Worm (Caenorhabditis elegans): ENCODE results near the gene C17C3.15.

C17C3.15 gene

ce11 chrII:5599326-5600044 is 29.0 kb downstream of the C17C3.15 start, which contains the start of gene C17G10.10 (continued):
- no peak for TF ChIP-seq zip-2 (tag; optimal IDR thresholded peaks at IDR 0.05)
- 0 out of 2 replicates have a peak, but pooled peaks have one; percentile 18 for TF ChIP-seq dmd-9 (GFP tag; IDR thresholded peaks at IDR 0.05)
- TF ChIP-seq dmd-8 (GFP tag; IDR thresholded peaks at IDR 0.05) = no peak
- TF ChIP-seq set-16 (GFP tag; IDR thresholded peaks at IDR 0.05) = no peak
- TF ChIP-seq zfp-3 (GFP tag; conservative IDR thresholded peaks at IDR 0.05) = 0 out of 2 replicates have a peak, but pooled peaks have one; percentile 31
- no peak for TF ChIP-seq vab-7 (GFP tag; IDR thresholded peaks at IDR 0.05)
- TF ChIP-seq ceh-82 (tag; optimal IDR thresholded peaks at IDR 0.05) = no peak
- peak; percentile 70 for TF ChIP-seq spr-3 (GFP tag; optimal IDR thresholded peaks at IDR 0.05)
- TF ChIP-seq nhr-77 (tag; optimal IDR thresholded peaks at IDR 0.05) = peak; percentile 25
- TF ChIP-seq hlh-30 (tag; optimal IDR thresholded peaks at IDR 0.05; ENCODE audit: insufficient read depth) = peak; percentile 82
- no peak for TF ChIP-seq lir-3 (tag; optimal IDR thresholded peaks at IDR 0.05)
- TF ChIP-seq php-3 (GFP tag; IDR thresholded peaks at IDR 0.05) = no peak
- TF ChIP-seq duxl-1 (tag; optimal IDR thresholded peaks at IDR 0.05; ENCODE audit: poor library complexity) = peak; percentile 78
- TF ChIP-seq skn-1 (tag; optimal IDR thresholded peaks at IDR 0.05) = no peak
- no peak for TF ChIP-seq zfp-2 (tag; optimal IDR thresholded peaks at IDR 0.05)
- TF ChIP-seq nhr-6 (tag; optimal IDR thresholded peaks at IDR 0.05) = peak; percentile 53
- TF ChIP-seq nhr-10 (tag; optimal IDR thresholded peaks at IDR 0.05) = no peak
- TF ChIP-seq sdz-12 (GFP tag; optimal IDR thresholded peaks at IDR 0.05) = no peak
- TF ChIP-seq cey-2 (tag; optimal IDR thresholded peaks at IDR 0.05; ENCODE audit: borderline replicate concordance, insufficient read depth) = no peak
- no peak; the same call in 1 of the 2 replicates for TF ChIP-seq daf-19 (GFP tag; conservative IDR thresholded peaks at IDR 0.05)
- TF ChIP-seq F49E8.2 (tag; optimal IDR thresholded peaks at IDR 0.05; ENCODE audit: borderline replicate concordance) = peak; percentile 47
- TF ChIP-seq daf-8 (GFP tag; IDR thresholded peaks at IDR 0.05) = no peak
- 0 out of 2 replicates have a peak, but pooled peaks have one; percentile 29 for TF ChIP-seq ceh-44 (GFP tag; IDR thresholded peaks at IDR 0.05)
- no peak for TF ChIP-seq saeg-2 (GFP tag; IDR thresholded peaks at IDR 0.05)
- TF ChIP-seq arid-1 (GFP tag; conservative IDR thresholded peaks at IDR 0.05) = 0 out of 2 replicates have a peak, but pooled peaks have one; percentile 44
- TF ChIP-seq ctbp-1 (GFP tag; IDR thresholded peaks at IDR 0.05) = no peak
- peak; percentile 89 for TF ChIP-seq dve-1 (tag; optimal IDR thresholded peaks at IDR 0.05; ENCODE audit: insufficient read depth)
- peak in 1 of 2 experiments; percentile 65 for TF ChIP-seq lsy-2 (tag; optimal IDR thresholded peaks at IDR 0.05)
- no peak for TF ChIP-seq attf-4 (tag; optimal IDR thresholded peaks at IDR 0.05)
- TF ChIP-seq hmg-1.1 (GFP tag; IDR thresholded peaks at IDR 0.05) = peak; percentile 58; the same call in 1 of the 2 replicates
- TF ChIP-seq spr-1 (tag; optimal IDR thresholded peaks at IDR 0.05) = peak; percentile 76
- TF ChIP-seq lin-15B (tag; optimal IDR thresholded peaks at IDR 0.05) = no peak
- TF ChIP-seq ztf-7 (tag; optimal IDR thresholded peaks at IDR 0.05) = peak; percentile 68
- peak; percentile 33; the same call in 1 of the 2 replicates for TF ChIP-seq lin-1 (GFP tag; IDR thresholded peaks at IDR 0.05)
- TF ChIP-seq nhr-111 (GFP tag; optimal IDR thresholded peaks at IDR 0.05) = peak; percentile 59
- TF ChIP-seq fkh-10 (GFP tag; optimal IDR thresholded peaks at IDR 0.05) = no peak
- peak; percentile 24 for TF ChIP-seq F10B5.3 (tag; optimal IDR thresholded peaks at IDR 0.05)
- TF ChIP-seq Y105C5A.15 (GFP tag; IDR thresholded peaks at IDR 0.05) = no peak
- peak; percentile 39 for TF ChIP-seq unc-130 (GFP tag; optimal IDR thresholded peaks at IDR 0.05)
- peak; percentile 36 for TF ChIP-seq dpl-1 (GFP tag; optimal IDR thresholded peaks at IDR 0.05)
- TF ChIP-seq fos-1 (tag; optimal IDR thresholded peaks at IDR 0.05) = no peak
- peak; percentile 26 for TF ChIP-seq nhr-11 (tag; optimal IDR thresholded peaks at IDR 0.05)
- TF ChIP-seq nhr-102 (tag; optimal IDR thresholded peaks at IDR 0.05) = peak; percentile 68
- no peak for TF ChIP-seq mxl-2 (GFP tag; conservative IDR thresholded peaks at IDR 0.05)
- TF ChIP-seq F44E2.7 (GFP tag; IDR thresholded peaks at IDR 0.05) = no peak
- peak; percentile 74 for TF ChIP-seq nhr-42 (GFP tag; IDR thresholded peaks at IDR 0.05)
- no peak for TF ChIP-seq Y5F2A.4 (GFP tag; optimal IDR thresholded peaks at IDR 0.05)
- TF ChIP-seq T20F7.1 (GFP tag; optimal IDR thresholded peaks at IDR 0.05) = peak; percentile 62
- no peak for TF ChIP-seq ceh-32 (tag; optimal IDR thresholded peaks at IDR 0.05; ENCODE audit: poor library complexity)
